Worm (Caenorhabditis elegans) whole organism, early embryonic: Measurements from ENCODE around the gene F55C12.6.

Source experiments
- B0310.2 ChIP-seq: sonication (generic microtip); optimal IDR thresholded peaks from 2 replicates; lab custom pipeline; 2016; ENCODE audit warnings: mild to moderate bottlenecking, missing genetic modification characterization, missing compliant biosample characterization
- F13C5.2 ChIP-seq: sonication (generic microtip); optimal IDR thresholded peaks from 2 replicates; lab custom pipeline; 2017; ENCODE audit warnings: mild to moderate bottlenecking, missing genetic modification characterization, inconsistent platforms, missing compliant biosample characterization
- aly-1 ChIP-seq: sonication (generic microtip); optimal IDR thresholded peaks from 2 replicates; lab custom pipeline; 2016; ENCODE audit warnings: missing genetic modification characterization, missing compliant biosample characterization
- ama-1 ChIP-seq: fragments of 150-350 bp; optimal IDR thresholded peaks from 2 replicates; lab custom pipeline; 2014
- ceh-13 ChIP-seq: fragments of 200-800 bp; sonication (Bioruptor generic); optimal IDR thresholded peaks from 2 replicates; lab custom pipeline; 2018; ENCODE audit warnings: mild to moderate bottlenecking, missing genetic modification characterization, missing compliant biosample characterization
- ceh-36 ChIP-seq: sonication (generic microtip); optimal IDR thresholded peaks from 2 replicates; lab custom pipeline; 2016; ENCODE audit warnings: missing genetic modification characterization, inconsistent platforms, missing compliant biosample characterization
- ets-7 ChIP-seq: sonication (generic microtip); optimal IDR thresholded peaks from 2 replicates; lab custom pipeline; 2016; ENCODE audit warnings: missing genotype, missing genetic modification characterization, missing compliant biosample characterization
- flt-1 ChIP-seq: fragments of 200-800 bp; sonication (Bioruptor generic); IDR thresholded peaks from 2 replicates; pipeline ENCODE4 v1.3.6; 2022; ENCODE audit warnings: missing genetic modification characterization, missing compliant biosample characterization
- hmbx-1 ChIP-seq: sonication (generic microtip); optimal IDR thresholded peaks from 2 replicates; lab custom pipeline; 2016; ENCODE audit warnings: mild to moderate bottlenecking, missing genetic modification characterization, missing compliant biosample characterization
- hmg-4 ChIP-seq: fragments of 200-800 bp; sonication (Bioruptor generic); optimal IDR thresholded peaks from 2 replicates; lab custom pipeline; 2018; ENCODE audit warnings: mild to moderate bottlenecking, missing genetic modification characterization, missing compliant biosample characterization
- hnd-1 ChIP-seq: sonication (generic microtip); optimal IDR thresholded peaks from 2 replicates; lab custom pipeline; 2016; ENCODE audit warnings: missing genetic modification characterization, missing compliant biosample characterization
- pes-1 ChIP-seq: fragments of 200-800 bp; sonication (Bioruptor generic); IDR thresholded peaks from 2 replicates; pipeline ENCODE4 v1.3.6; 2022; ENCODE audit warnings: missing genetic modification reagents, missing genetic modification characterization, missing compliant biosample characterization
- scrt-1 ChIP-seq: fragments of 200-800 bp; sonication (Bioruptor generic); IDR thresholded peaks from 2 replicates; pipeline ENCODE4 v1.3.6; 2022; ENCODE audit warnings: missing genetic modification characterization, missing compliant biosample characterization
- sea-1 ChIP-seq: fragments of 200-800 bp; sonication (Bioruptor generic); conservative IDR thresholded peaks from 2 replicates; pipeline ENCODE4 v1.3.6; 2022; ENCODE audit warnings: missing genetic modification characterization, missing compliant biosample characterization
- tbx-11 ChIP-seq: fragments of 200-800 bp; sonication (Bioruptor generic); IDR thresholded peaks from 2 replicates; pipeline ENCODE4 v1.3.6; 2022; ENCODE audit warnings: missing genetic modification characterization, missing compliant biosample characterization
- tbx-37 ChIP-seq: fragments of 200-800 bp; sonication (Bioruptor generic); conservative IDR thresholded peaks from 2 replicates; pipeline ENCODE4 v1.3.6; 2022; ENCODE audit warnings: missing genetic modification reagents, missing genetic modification characterization, missing compliant biosample characterization
- tra-4 ChIP-seq: sonication (generic microtip); optimal IDR thresholded peaks from 2 replicates; lab custom pipeline; 2017; ENCODE audit warnings: missing genetic modification characterization, missing compliant biosample characterization

The F55C12.6 gene

ce11 chrII:5872414-5872813, 3.5 kb downstream of the F55C12.6 start:
- TF ChIP-seq scrt-1 (GFP tag; lab: Robert Waterston, UW) (no peak), ets-7 (no peak), tbx-11 (no peak), flt-1 (GFP tag; lab: Robert Waterston, UW) (no peak), tbx-37 (GFP tag; lab: Robert Waterston, UW) (no peak)

ce11 chrII:5871508-5871907, 4.4 kb downstream of the F55C12.6 start:
- TF ChIP-seq F13C5.2 (tag; lab: Kevin White, UChicago) = no peak
- TF ChIP-seq ceh-13 = no peak
- TF ChIP-seq ceh-36 (tag; lab: Kevin White, UChicago) = no peak
- TF ChIP-seq tra-4 (tag; lab: Kevin White, UChicago) = no peak
- TF ChIP-seq hmg-4 (GFP tag; lab: Kevin White, UChicago) = no peak
- TF ChIP-seq ets-7 = no peak
- no peak for TF ChIP-seq hnd-1 (tag; lab: Kevin White, UChicago)
- TF ChIP-seq pes-1 (GFP tag; lab: Robert Waterston, UW) = no peak
- TF ChIP-seq B0310.2 (tag; lab: Kevin White, UChicago) = no peak
- TF ChIP-seq ama-1 (lab: Kevin White, UChicago) = no peak
- no peak for TF ChIP-seq aly-1
- TF ChIP-seq sea-1 (GFP tag; lab: Robert Waterston, UW) = no peak
- TF ChIP-seq tbx-11 = no peak
- TF ChIP-seq flt-1 (GFP tag; lab: Robert Waterston, UW) = no peak

- TF ChIP-seq aly-1 (no peak), ets-7 (no peak), flt-1 (GFP tag; lab: Robert Waterston, UW) (no peak)
Observed at ce11 chrII:5866920-5867319, 9.0 kb downstream of the F55C12.6 start.

ce11 chrII:5865405-5866308, 10.3 kb downstream of the F55C12.6 start, which contains the start of gene F55C12.19:
Gene F55C12.19 (plus strand): TSS chrII:5866139.
- TF ChIP-seq tra-4 (tag; lab: Kevin White, UChicago) (no peak), aly-1 (no peak), ceh-36 (tag; lab: Kevin White, UChicago) (no peak), tbx-37 (GFP tag; lab: Robert Waterston, UW) (no peak), F13C5.2 (tag; lab: Kevin White, UChicago) (no peak), B0310.2 (tag; lab: Kevin White, UChicago) (no peak), hnd-1 (tag; lab: Kevin White, UChicago) (no peak), ets-7 (no peak), scrt-1 (GFP tag; lab: Robert Waterston, UW) (no peak), hmg-4 (GFP tag; lab: Kevin White, UChicago) (no peak), pes-1 (GFP tag; lab: Robert Waterston, UW) (no peak), sea-1 (GFP tag; lab: Robert Waterston, UW) (no peak), flt-1 (GFP tag; lab: Robert Waterston, UW) (no peak), hmbx-1 (no peak)

ce11 chrII:5863893-5864292, 12.1 kb downstream of the F55C12.6 start, which contains the start of gene tag-234:
Gene tag-234 (plus strand): TSS chrII:5864193.
- no peak for TF ChIP-seq pes-1 (GFP tag; lab: Robert Waterston, UW)
- TF ChIP-seq hmbx-1 = no peak
- no peak for TF ChIP-seq aly-1
- TF ChIP-seq F13C5.2 (tag; lab: Kevin White, UChicago) = no peak
- TF ChIP-seq ets-7 = no peak
- no peak for TF ChIP-seq tbx-11

- TF ChIP-seq tbx-37 (GFP tag; lab: Robert Waterston, UW) = no peak
- no peak for TF ChIP-seq hmbx-1
- TF ChIP-seq tra-4 (tag; lab: Kevin White, UChicago) = no peak
- no peak for TF ChIP-seq ets-7
- no peak for TF ChIP-seq sea-1 (GFP tag; lab: Robert Waterston, UW)
- TF ChIP-seq ama-1 (lab: Kevin White, UChicago) = no peak
- TF ChIP-seq scrt-1 (GFP tag; lab: Robert Waterston, UW) = no peak
- TF ChIP-seq ceh-36 (tag; lab: Kevin White, UChicago) = no peak
- no peak for TF ChIP-seq aly-1
- TF ChIP-seq hnd-1 (tag; lab: Kevin White, UChicago) = no peak
- no peak for TF ChIP-seq ceh-13
- TF ChIP-seq hmg-4 (GFP tag; lab: Kevin White, UChicago) = no peak
- no peak for TF ChIP-seq tbx-11
- no peak for TF ChIP-seq pes-1 (GFP tag; lab: Robert Waterston, UW)
- no peak for TF ChIP-seq flt-1 (GFP tag; lab: Robert Waterston, UW)
Observed at ce11 chrII:5860621-5861020, 15.3 kb downstream of the F55C12.6 start.

ce11 chrII:5858322-5858721, 17.6 kb downstream of the F55C12.6 start, which contains the start of gene F55C12.4:
Gene F55C12.4 (minus strand): TSS chrII:5858422.
- TF ChIP-seq F13C5.2 (tag; lab: Kevin White, UChicago) (no peak), B0310.2 (tag; lab: Kevin White, UChicago) (no peak), aly-1 (no peak), hmg-4 (GFP tag; lab: Kevin White, UChicago) (no peak), sea-1 (GFP tag; lab: Robert Waterston, UW) (no peak), hmbx-1 (no peak), tbx-11 (no peak), tbx-37 (GFP tag; lab: Robert Waterston, UW) (no peak), ama-1 (lab: Kevin White, UChicago) (no peak), ets-7 (no peak), flt-1 (GFP tag; lab: Robert Waterston, UW) (no peak), ceh-36 (tag; lab: Kevin White, UChicago) (no peak), hnd-1 (tag; lab: Kevin White, UChicago) (no peak), tra-4 (tag; lab: Kevin White, UChicago) (no peak), ceh-13 (no peak)
